Worm (Caenorhabditis elegans): Measurements from ENCODE around the gene nstp-5.

DNA sequence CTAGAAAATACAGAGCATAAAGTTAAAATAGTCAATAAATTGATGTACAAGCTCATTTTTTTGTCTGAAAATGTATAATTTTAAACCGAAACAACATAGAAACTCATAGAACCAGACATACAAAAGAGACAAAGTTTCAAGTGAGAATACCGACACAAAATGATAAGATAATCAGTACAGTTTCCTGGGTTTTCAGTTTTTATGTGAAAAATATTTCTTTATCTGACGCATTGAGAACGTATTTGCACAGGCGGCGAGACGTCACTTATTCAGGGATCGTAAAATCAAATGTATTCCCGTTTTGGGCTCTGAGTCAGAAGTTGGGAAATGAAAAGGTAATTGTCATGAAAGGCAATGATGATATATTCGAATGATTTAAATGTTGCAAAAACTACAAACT, 35.1 kb downstream of the nstp-5 start, which contains the start of gene K08D8.6:
- TF ChIP-seq jun-1 (tag; optimal IDR thresholded peaks at IDR 0.05) (no peak), daf-12 (tag; optimal IDR thresholded peaks at IDR 0.05) (no peak), ceh-16 (tag; optimal IDR thresholded peaks at IDR 0.05) (no peak), R02D3.7 (tag; optimal IDR thresholded peaks at IDR 0.05) (no peak), pha-4 (tag; optimal IDR thresholded peaks at IDR 0.05) (no peak), fos-1 (tag; optimal IDR thresholded peaks at IDR 0.05) (no peak), skn-1 (tag; optimal IDR thresholded peaks at IDR 0.05) (no peak), nhr-67 (tag; optimal IDR thresholded peaks at IDR 0.05) (no peak), fkh-10 (GFP tag; optimal IDR thresholded peaks at IDR 0.05) (no peak), aly-2 (tag; optimal IDR thresholded peaks at IDR 0.05) (no peak), nhr-11 (tag; optimal IDR thresholded peaks at IDR 0.05) (no peak), ama-1 (optimal IDR thresholded peaks at IDR 0.05) (no peak), nhr-76 (tag; optimal IDR thresholded peaks at IDR 0.05) (no peak), nhr-12 (tag; optimal IDR thresholded peaks at IDR 0.05) (no peak)
